Fruit fly (Drosophila melanogaster): ENCODE data around the gene CG46394.
A peak's percentile ranks its signal among the peaks of the same experiment; 100 is the strongest.
"Not testable (repeated sequence)": the region's sequence is repeated elsewhere in the genome, so short reads cannot be mapped to it uniquely, and the experiment has no call there.

CG46394 gene

dm6 chr3L:11599965-11600420 is at the start of gene CG46394, which contains the start of gene CG14137:
CG46394 (plus strand) TSS chr3L:11600370.
CG14137 (minus strand) TSS chr3L:11600065.
- TF ChIP-seq CTCF (optimal IDR thresholded peaks at IDR 0.05) (no peak), CG8478 (optimal IDR thresholded peaks at IDR 0.05) (no peak)

dm6 chr3L:11551949-11552348 is 48.2 kb upstream of the CG46394 start:
- TF ChIP-seq CG8478 (optimal IDR thresholded peaks at IDR 0.05), result no peak
- no peak for TF ChIP-seq CTCF (optimal IDR thresholded peaks at IDR 0.05)

DNA sequence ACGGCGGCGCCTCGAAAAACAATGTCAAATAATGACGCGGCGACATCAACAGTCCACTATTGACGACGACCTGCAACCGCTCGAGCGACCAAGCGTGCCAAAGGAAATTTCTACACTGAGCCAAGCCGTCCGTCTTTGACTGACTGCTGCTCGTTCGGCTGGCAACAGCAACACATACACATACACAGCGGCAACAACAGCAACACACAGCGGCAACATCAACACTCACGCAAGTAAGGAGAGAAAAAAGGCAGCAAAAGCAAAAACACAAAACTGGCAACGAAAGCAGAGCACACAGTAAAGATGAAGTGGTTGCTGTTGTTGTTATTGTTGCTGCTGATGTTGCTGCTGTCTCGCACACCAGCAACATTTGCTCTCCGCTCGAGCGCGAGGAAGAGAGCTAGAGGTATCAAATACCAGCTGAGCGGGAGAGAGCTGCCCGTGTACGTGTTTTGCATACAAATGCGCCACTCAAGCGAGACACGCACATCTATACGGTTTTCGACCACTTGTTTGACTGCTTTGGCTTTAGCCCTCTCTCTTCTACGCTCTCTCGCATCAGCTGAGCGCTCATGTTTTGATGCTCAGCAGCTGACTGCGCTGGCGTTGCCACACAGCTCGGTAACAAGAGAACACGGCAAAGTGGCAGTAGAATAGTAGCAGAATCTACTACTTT is 47.0 kb upstream of the CG46394 start:
- TF ChIP-seq CTCF (optimal IDR thresholded peaks at IDR 0.05), result no peak
- no peak for TF ChIP-seq CG8478 (optimal IDR thresholded peaks at IDR 0.05)

DNA sequence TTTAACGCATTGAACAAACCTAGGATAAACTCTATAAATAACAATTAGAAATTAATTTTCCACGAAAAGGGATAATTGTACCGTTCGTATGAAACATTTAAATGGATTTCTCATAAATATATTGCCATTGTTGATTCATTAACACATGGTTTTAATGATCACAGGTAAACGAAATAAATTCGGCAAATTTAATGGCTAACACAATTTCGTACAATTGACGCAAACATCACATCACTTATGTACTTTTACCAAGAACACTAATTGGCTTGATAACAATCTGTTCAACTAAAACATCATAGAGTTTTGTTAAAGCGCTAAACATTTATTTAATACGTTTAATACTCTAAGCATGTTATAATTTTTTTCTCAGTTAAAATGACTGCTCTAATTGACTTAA is 46.5 kb upstream of the CG46394 start:
- TF ChIP-seq CTCF (optimal IDR thresholded peaks at IDR 0.05) (no peak), CG8478 (optimal IDR thresholded peaks at IDR 0.05) (no peak)

DNA sequence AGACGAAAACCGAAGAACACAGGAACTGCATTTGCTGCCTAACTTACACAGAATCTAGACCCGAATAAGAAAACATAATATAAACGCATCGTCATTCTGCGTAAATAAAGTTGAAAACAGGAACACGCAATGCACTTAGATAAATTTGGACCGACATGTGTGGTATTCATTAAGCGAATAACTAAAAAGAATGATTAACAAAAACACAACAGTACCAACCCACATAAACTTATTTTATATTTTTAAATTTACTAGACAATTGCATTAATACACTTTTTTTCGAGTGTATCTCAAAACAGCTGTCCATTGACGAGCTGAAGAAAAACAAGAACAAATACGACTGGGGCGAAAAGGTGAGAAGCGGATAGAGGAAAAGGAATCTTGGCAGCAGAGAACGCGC is 45.8 kb upstream of the CG46394 start:
- TF ChIP-seq CTCF (optimal IDR thresholded peaks at IDR 0.05) (no peak), CG8478 (optimal IDR thresholded peaks at IDR 0.05) (no peak)

DNA sequence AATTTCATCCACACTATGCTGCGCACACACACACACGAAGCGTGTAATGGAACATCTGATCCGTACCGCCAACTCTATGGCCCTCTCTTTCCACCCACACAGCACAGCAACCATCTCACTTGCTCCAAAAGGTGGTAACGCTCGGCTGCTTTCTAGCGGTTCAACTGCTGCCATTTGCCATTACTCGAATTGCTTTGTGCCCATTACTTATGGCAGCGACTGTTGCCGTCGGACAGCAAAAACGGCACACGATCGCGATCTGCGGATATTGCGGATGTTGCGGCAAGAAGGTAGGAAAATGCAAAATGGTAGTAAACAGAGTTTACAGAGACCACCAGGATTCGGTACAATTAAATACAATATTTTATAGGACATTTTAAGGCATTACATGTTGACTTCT is 45.4 kb upstream of the CG46394 start:
- no peak for TF ChIP-seq CG8478 (optimal IDR thresholded peaks at IDR 0.05)
- TF ChIP-seq CTCF (optimal IDR thresholded peaks at IDR 0.05), result peak in 1 of 2 experiments; percentile 15

DNA sequence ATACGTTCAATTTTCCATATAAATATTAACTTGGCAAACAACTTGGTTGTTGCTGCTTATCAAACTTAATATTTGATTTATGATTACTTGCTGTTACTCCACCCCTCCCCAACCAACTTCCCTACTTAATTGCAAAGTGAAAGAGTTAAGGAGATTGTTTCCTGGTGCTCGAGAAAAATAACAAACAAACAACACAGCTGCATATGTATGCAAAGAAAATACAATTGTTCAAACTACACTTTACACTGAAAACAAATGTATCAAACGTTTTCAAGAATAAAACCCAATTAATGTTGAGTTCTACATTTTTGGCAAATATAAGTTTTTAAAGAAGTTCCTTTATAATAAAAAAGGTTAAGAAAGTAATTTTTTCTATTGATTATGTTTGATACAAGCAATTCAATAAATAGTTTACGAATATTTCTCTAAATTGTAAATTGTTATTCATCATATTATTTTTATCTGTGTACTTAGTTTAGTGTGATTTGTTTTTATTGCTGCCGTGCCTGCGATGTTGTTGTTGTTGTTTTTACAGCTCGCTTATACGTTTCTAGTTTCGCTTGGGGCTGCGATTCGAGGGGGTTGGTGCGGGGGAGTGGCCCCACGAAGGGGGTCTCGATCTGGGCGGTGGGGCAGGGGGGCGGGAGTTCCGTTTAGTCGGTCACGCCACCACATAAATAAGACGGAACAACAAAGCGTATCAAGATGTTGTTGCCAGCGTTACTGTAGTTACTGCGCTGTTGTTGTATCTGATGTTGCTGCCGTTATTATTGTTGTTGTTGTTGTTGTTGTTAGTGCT is 44.3 kb upstream of the CG46394 start:
- TF ChIP-seq CTCF (optimal IDR thresholded peaks at IDR 0.05) (no peak), CG8478 (optimal IDR thresholded peaks at IDR 0.05) (no peak)

DNA sequence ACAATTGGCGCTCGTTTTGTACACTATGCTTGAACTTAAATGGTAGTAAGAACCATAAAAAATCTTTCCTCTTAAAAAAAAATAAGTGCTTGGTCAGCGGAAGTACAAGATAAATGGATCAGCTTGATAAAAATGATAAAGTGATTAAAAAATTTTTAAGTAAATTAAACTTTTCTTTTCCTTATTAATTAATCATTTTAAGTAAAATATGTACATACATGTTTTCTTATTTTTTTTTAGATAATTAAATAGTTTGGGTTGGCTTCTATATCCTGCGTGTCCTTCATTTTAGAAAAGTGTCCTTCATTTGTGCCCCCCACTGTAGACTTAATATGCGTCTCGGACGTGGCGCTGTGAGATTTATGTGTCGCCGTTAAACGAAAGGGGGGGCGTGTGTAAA is 43.5 kb upstream of the CG46394 start:
- TF ChIP-seq CTCF (optimal IDR thresholded peaks at IDR 0.05), result no peak
- no peak for TF ChIP-seq CG8478 (optimal IDR thresholded peaks at IDR 0.05)

- TF ChIP-seq CTCF (optimal IDR thresholded peaks at IDR 0.05) (no peak), CG8478 (optimal IDR thresholded peaks at IDR 0.05) (no peak)
These were observed 43.0 kb upstream of the CG46394 start for dm6 chr3L:11557209-11557608.

dm6 chr3L:11560885-11561284 is 39.3 kb upstream of the CG46394 start:
- no peak for TF ChIP-seq CTCF (optimal IDR thresholded peaks at IDR 0.05)
- no peak for TF ChIP-seq CG8478 (optimal IDR thresholded peaks at IDR 0.05)

- TF ChIP-seq CTCF (optimal IDR thresholded peaks at IDR 0.05) (peak in 1 of 2 experiments; percentile 36), CG8478 (optimal IDR thresholded peaks at IDR 0.05) (no peak)
These were observed 38.0 kb upstream of the CG46394 start, which contains the start of the genes CG7394 and Mob2 for dm6 chr3L:11561946-11562760. CG7394 (plus strand) TSS chr3L:11561996. Mob2 (minus strand) TSS chr3L:11562233.

DNA sequence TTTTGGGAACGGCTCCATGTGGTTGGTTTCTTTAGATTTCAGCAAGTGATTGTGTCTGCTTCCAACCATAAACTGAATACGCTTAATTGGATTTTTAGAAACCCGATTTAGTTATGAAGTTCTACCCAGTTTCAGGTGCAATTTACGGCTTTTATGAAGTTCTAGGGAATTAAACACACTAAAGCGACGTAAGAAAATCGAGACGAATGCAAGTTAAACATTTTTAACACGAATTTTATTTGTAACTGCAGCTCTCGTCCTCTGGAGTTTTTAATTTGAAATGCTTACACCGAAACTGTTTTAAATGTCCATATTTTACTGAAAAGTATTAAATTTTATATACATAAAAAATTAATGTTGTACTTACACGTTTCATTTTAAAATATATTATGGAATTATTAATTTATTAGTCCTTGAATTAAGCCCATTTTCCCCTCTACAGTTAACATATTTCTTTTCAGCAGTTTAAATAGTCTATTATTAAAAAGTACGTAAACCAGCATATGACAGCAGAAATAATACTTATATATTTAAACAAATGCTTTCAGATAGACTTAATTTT is 36.1 kb upstream of the CG46394 start, which contains the start of the genes CG46412 and CG33267:
Gene CG46412 (minus strand): TSS at position 101 of the 562 bp plus-strand sequence.
Gene CG33267 (plus strand): TSS at position 512 of the 562 bp plus-strand sequence.
- no peak for TF ChIP-seq CG8478 (optimal IDR thresholded peaks at IDR 0.05)
- TF ChIP-seq CTCF (optimal IDR thresholded peaks at IDR 0.05), result no peak

dm6 chr3L:11574563-11574962 is 25.6 kb upstream of the CG46394 start, which contains the start of gene CG33490:
CG33490 (minus strand) TSS chr3L:11574663.
- TF ChIP-seq CTCF (optimal IDR thresholded peaks at IDR 0.05) (no peak), CG8478 (optimal IDR thresholded peaks at IDR 0.05) (no peak)

DNA sequence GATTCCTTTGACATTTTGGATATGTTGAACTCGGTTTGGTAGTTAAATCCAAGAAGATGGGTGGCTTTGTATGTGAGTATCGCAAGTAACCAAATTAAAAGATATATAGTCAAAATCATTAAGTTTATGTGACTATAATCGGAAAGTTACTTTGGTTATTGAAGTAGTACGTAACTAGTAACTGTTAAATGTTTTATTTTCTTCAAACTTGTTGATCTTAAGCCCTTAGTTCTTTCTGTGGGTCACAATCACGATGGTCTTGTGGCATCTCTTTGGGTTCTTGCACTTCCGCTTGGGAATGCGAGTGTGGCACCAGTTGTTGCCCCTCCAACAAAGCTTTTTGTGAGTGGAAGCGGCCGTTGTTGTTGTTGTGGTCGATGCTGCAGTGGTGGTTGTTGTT is 23.2 kb upstream of the CG46394 start, which contains the start of gene CG33489:
Gene CG33489 (minus strand): TSS at position 101 of the 400 bp plus-strand sequence.
- not testable (repeated sequence) for TF ChIP-seq CG8478, CTCF (optimal IDR thresholded peaks at IDR 0.05)

Data from S2 (cell line).